Worm (Caenorhabditis elegans) whole organism, young adult: ENCODE data around the gene acs-4.

Source experiments
- D2030.7 ChIP-seq: fragments of 200-800 bp; sonication (Bioruptor generic); IDR thresholded peaks from 2 replicates; pipeline ENCODE4 v1.3.6; 2022; ENCODE audit warnings: missing genetic modification reagents, missing genetic modification characterization, missing compliant biosample characterization
- F39B2.1 ChIP-seq: fragments of 200-800 bp; sonication (Bioruptor generic); IDR thresholded peaks from 2 replicates; pipeline ENCODE4 v1.3.6; 2022; ENCODE audit warnings: missing genetic modification reagents, missing genetic modification characterization, missing compliant biosample characterization
- K11D2.4 ChIP-seq: fragments of 200-800 bp; sonication (Bioruptor generic); IDR thresholded peaks from 2 replicates; pipeline ENCODE4 v1.3.6; 2022; ENCODE audit warnings: missing genetic modification reagents, missing genetic modification characterization, missing compliant biosample characterization
- Y53F4B.3 ChIP-seq: fragments of 200-800 bp; sonication (Bioruptor generic); IDR thresholded peaks from 2 replicates; pipeline ENCODE4 v1.3.6; 2022; ENCODE audit warnings: missing genetic modification reagents, missing genetic modification characterization, missing compliant biosample characterization
- Y56A3A.18 ChIP-seq: fragments of 200-800 bp; sonication (Bioruptor generic); IDR thresholded peaks from 2 replicates; pipeline ENCODE4 v1.3.6; 2022; ENCODE audit warnings: missing genetic modification reagents, missing genetic modification characterization, missing compliant biosample characterization
- ama-1 ChIP-seq, 3 experiments: fragments of 150-350 bp in 1 of 3; sonication (generic microtip) in 2 of 3; optimal IDR thresholded peaks; 2 replicates each; lab custom pipeline; 2014 to 2018; ENCODE audit warnings: missing biosample characterization in 2 of 3, missing genetic modification characterization in 2 of 3, missing genetic modification reagents in 2 of 3
- athp-1 ChIP-seq: sonication (generic microtip); optimal IDR thresholded peaks from 2 replicates; lab custom pipeline; 2017; ENCODE audit warnings: mild to moderate bottlenecking, missing genetic modification characterization, missing compliant biosample characterization
- ets-4 ChIP-seq: fragments of 200-800 bp; sonication (Bioruptor generic); optimal IDR thresholded peaks from 2 replicates; lab custom pipeline; 2018; ENCODE audit warnings: mild to moderate bottlenecking, missing genetic modification characterization, missing compliant biosample characterization
- let-607 ChIP-seq, 2 experiments: fragments of 200-800 bp in 1 of 2; sonication (Bioruptor generic) in 1 of 2; sonication (generic microtip) in 1 of 2; optimal IDR thresholded peaks; 2 replicates each; lab custom pipeline; 2016 to 2018; ENCODE audit warnings: mild to moderate bottlenecking in 2 of 2, missing compliant biosample characterization in 2 of 2, missing genetic modification characterization in 2 of 2, moderate library complexity in 2 of 2, missing genotype in 1 of 2
- madf-10 ChIP-seq: sonication (generic microtip); optimal IDR thresholded peaks from 2 replicates; lab custom pipeline; 2016; ENCODE audit warnings: mild to moderate bottlenecking, missing genetic modification characterization, missing compliant biosample characterization
- mxl-1 ChIP-seq: sonication (generic microtip); optimal IDR thresholded peaks from 2 replicates; lab custom pipeline; 2016; ENCODE audit warnings: missing genetic modification characterization, missing compliant biosample characterization
- nfya-1 ChIP-seq: sonication (generic microtip); optimal IDR thresholded peaks from 2 replicates; lab custom pipeline; 2017; ENCODE audit warnings: antibody characterized with exemption, missing compliant biosample characterization, missing genetic modification characterization, borderline replicate concordance; ENCODE audit not compliant: insufficient read depth
- repo-1 ChIP-seq: sonication (generic microtip); optimal IDR thresholded peaks from 2 replicates; lab custom pipeline; 2017; ENCODE audit warnings: mild to moderate bottlenecking, missing genetic modification characterization, missing compliant biosample characterization

ce11 chrIII:7142172-7142601 lies 25.5 kb upstream of the acs-4 start:
- TF ChIP-seq K11D2.4 (GFP tag; lab: Robert Waterston, UW) (no peak), nfya-1 (tag; lab: Kevin White, UChicago) (no peak), ama-1 (optimal IDR thresholded peaks at IDR 0.05; lab: Kevin White, UChicago) (peak; percentile 19), ama-1 (GFP tag; optimal IDR thresholded peaks at IDR 0.05; lab: Kevin White, UChicago) (peak in 1 of 2 experiments; percentile 11), ets-4 (GFP tag; lab: Kevin White, UChicago) (no peak), F39B2.1 (GFP tag; lab: Robert Waterston, UW) (0 out of 2 replicates have a peak, but pooled peaks have one; percentile 61), Y53F4B.3 (GFP tag; lab: Robert Waterston, UW) (0 out of 2 replicates have a peak, but pooled peaks have one; percentile 4), repo-1 (peak; percentile 15), let-607 (tag; optimal IDR thresholded peaks at IDR 0.05; lab: Kevin White, UChicago) (no peak), D2030.7 (peak; percentile 92), madf-10 (no peak), mxl-1 (tag; lab: Kevin White, UChicago) (no peak), athp-1 (no peak), Y56A3A.18 (peak; percentile 61; the same call in 1 of the 2 replicates)
